5 fruit fly cellular contexts compared by ENCODE assay signal in genomic region chr3R:27916355-27917019, dm6.
TF ChIP-seq lines count a peak whose summit lies in the region.

Gene CG5003 (minus strand): TSS chr3R:27916516.
Gene mRpS22 (plus strand): TSS chr3R:27916908.

- no peak for TF ChIP-seq CTCF in whole organism, embryonic (GFP tag; optimal IDR thresholded peaks at IDR 0.05; lab: Kevin White, UChicago)

TF ChIP-seq in whole organism, adult, 20 proteins besides CTCF, POLR2A, EP300 and RAD21 (continues in another document):
- TF ChIP-seq Hr96 (GFP tag; optimal IDR thresholded peaks at IDR 0.05; lab: Kevin White, UChicago) (peak; percentile 28), CG11617 (GFP tag; optimal IDR thresholded peaks at IDR 0.05; lab: Kevin White, UChicago) (peak; percentile 78), CG1620 (GFP tag; optimal IDR thresholded peaks at IDR 0.05; lab: Kevin White, UChicago) (peak; percentile 76), Mnt (GFP tag; optimal IDR thresholded peaks at IDR 0.05; lab: Kevin White, UChicago) (peak; percentile 37), toe (GFP tag; optimal IDR thresholded peaks at IDR 0.05; lab: Kevin White, UChicago) (peak; percentile 77), ovo (GFP tag; optimal IDR thresholded peaks at IDR 0.05; lab: Kevin White, UChicago) (peak; percentile 45), tj (GFP tag; optimal IDR thresholded peaks at IDR 0.05; lab: Kevin White, UChicago) (peak; percentile 52), pad (GFP tag; optimal IDR thresholded peaks at IDR 0.05; lab: Kevin White, UChicago) (peak; percentile 64), CG12768 (GFP tag; optimal IDR thresholded peaks at IDR 0.05; lab: Kevin White, UChicago) (peak; percentile 70), CG5204 (GFP tag; optimal IDR thresholded peaks at IDR 0.05; lab: Kevin White, UChicago) (no peak), cic (GFP tag; optimal IDR thresholded peaks at IDR 0.05; lab: Kevin White, UChicago) (no peak), cnc (optimal IDR thresholded peaks at IDR 0.05; lab: Kevin White, UChicago) (no peak), Crg-1 (GFP tag; optimal IDR thresholded peaks at IDR 0.05; lab: Kevin White, UChicago) (peak; percentile 68), bab1 (GFP tag; optimal IDR thresholded peaks at IDR 0.05; lab: Kevin White, UChicago) (no peak), CG33017 (tag; optimal IDR thresholded peaks at IDR 0.05; lab: Kevin White, UChicago) (peak; percentile 45), kay (GFP tag; lab: Kevin White, UChicago; ENCODE audit: borderline replicate concordance) (no peak), CG7101 (tag; optimal IDR thresholded peaks at IDR 0.05; lab: Kevin White, UChicago) (peak; percentile 65), CG7045 (GFP tag; optimal IDR thresholded peaks at IDR 0.05; lab: Kevin White, UChicago) (peak; percentile 68)

TF ChIP-seq in whole organism, embryonic, 481 proteins besides CTCF, POLR2A, EP300 and RAD21 (continues in another document):
- no peak for TF ChIP-seq Mrtf (GFP tag; IDR thresholded peaks at IDR 0.05; lab: Robert Waterston, UW)
- peak; percentile 29 for TF ChIP-seq HHEX (GFP tag; optimal IDR thresholded peaks at IDR 0.05; lab: Kevin White, UChicago)
- TF ChIP-seq CG11723 (GFP tag; optimal IDR thresholded peaks at IDR 0.05; lab: Kevin White, UChicago): peak; percentile 45
- TF ChIP-seq CG17912 (GFP tag; optimal IDR thresholded peaks at IDR 0.05; lab: Kevin White, UChicago): no peak
- no peak for TF ChIP-seq psq (GFP tag; optimal IDR thresholded peaks at IDR 0.05; lab: Kevin White, UChicago)
- no peak for TF ChIP-seq CG13624 (GFP tag; optimal IDR thresholded peaks at IDR 0.05; lab: Kevin White, UChicago)
- TF ChIP-seq da (GFP tag; optimal IDR thresholded peaks at IDR 0.05; lab: Kevin White, UChicago): no peak
- TF ChIP-seq dati (GFP tag; IDR thresholded peaks at IDR 0.05; lab: Robert Waterston, UW): no peak
- TF ChIP-seq CG7839 (tag; optimal IDR thresholded peaks at IDR 0.05; lab: Kevin White, UChicago): peak; percentile 70
- no peak for TF ChIP-seq gcm2 (GFP tag; optimal IDR thresholded peaks at IDR 0.05; lab: Kevin White, UChicago)
- peak; percentile 33 for TF ChIP-seq CG10654 (GFP tag; optimal IDR thresholded peaks at IDR 0.05; lab: Kevin White, UChicago)
- peak; percentile 74 for TF ChIP-seq CG9727 (GFP tag; optimal IDR thresholded peaks at IDR 0.05; lab: Kevin White, UChicago)
- peak; percentile 8 for TF ChIP-seq tap (tag; optimal IDR thresholded peaks at IDR 0.05; lab: Kevin White, UChicago)
- no peak for TF ChIP-seq CG8290 (GFP tag; optimal IDR thresholded peaks at IDR 0.05; lab: Kevin White, UChicago)
- TF ChIP-seq CG8290 (tag; optimal IDR thresholded peaks at IDR 0.05; lab: Kevin White, UChicago): peak in 1 of 2 experiments; percentile 7
- TF ChIP-seq nerfin-1 (tag; optimal IDR thresholded peaks at IDR 0.05; lab: Kevin White, UChicago): peak; percentile 63
- peak; percentile 64 for TF ChIP-seq Hr3 (GFP tag; optimal IDR thresholded peaks at IDR 0.05; lab: Kevin White, UChicago)
- peak; percentile 16 for TF ChIP-seq pho (GFP tag; optimal IDR thresholded peaks at IDR 0.05; lab: Kevin White, UChicago)
- TF ChIP-seq Med (GFP tag; lab: Kevin White, UChicago): peak; percentile 72

TF ChIP-seq in whole organism, prepupa, 60 proteins besides CTCF, POLR2A, EP300 and RAD21 (continues in another document):
- peak; percentile 81 for TF ChIP-seq Eip78C (GFP tag; lab: Kevin White, UChicago)
- peak; percentile 64 for TF ChIP-seq svp (GFP tag; lab: Kevin White, UChicago)
- peak; percentile 68 for TF ChIP-seq OdsH (GFP tag; optimal IDR thresholded peaks at IDR 0.05; lab: Kevin White, UChicago)
- no peak for TF ChIP-seq fd85E (GFP tag; optimal IDR thresholded peaks at IDR 0.05; lab: Kevin White, UChicago)
- TF ChIP-seq CG6276 (GFP tag; optimal IDR thresholded peaks at IDR 0.05; lab: Kevin White, UChicago): no peak
- TF ChIP-seq esn (GFP tag; optimal IDR thresholded peaks at IDR 0.05; lab: Kevin White, UChicago): peak; percentile 74
- TF ChIP-seq net (GFP tag; optimal IDR thresholded peaks at IDR 0.05; lab: Kevin White, UChicago): peak; percentile 39
- TF ChIP-seq CG6163 (GFP tag; IDR thresholded peaks at IDR 0.05; lab: Robert Waterston, UW): 0 out of 3 replicates have a peak, but pooled peaks have one; percentile 37
- TF ChIP-seq CG34406 (GFP tag; optimal IDR thresholded peaks at IDR 0.05; lab: Kevin White, UChicago): peak; percentile 53
- peak; percentile 48 for TF ChIP-seq Eip75B (GFP tag; optimal IDR thresholded peaks at IDR 0.05; lab: Kevin White, UChicago)
- TF ChIP-seq dac (GFP tag; optimal IDR thresholded peaks at IDR 0.05; lab: Kevin White, UChicago): no peak
- no peak for TF ChIP-seq fd59A (GFP tag; optimal IDR thresholded peaks at IDR 0.05; lab: Kevin White, UChicago)
- TF ChIP-seq acj6 (GFP tag; optimal IDR thresholded peaks at IDR 0.05; lab: Kevin White, UChicago): peak; percentile 58
- TF ChIP-seq CG10631 (GFP tag; optimal IDR thresholded peaks at IDR 0.05; lab: Kevin White, UChicago): peak; percentile 79
- TF ChIP-seq CG10669 (GFP tag; optimal IDR thresholded peaks at IDR 0.05; lab: Kevin White, UChicago): peak; percentile 32
- peak; percentile 12 for TF ChIP-seq CG8319 (GFP tag; optimal IDR thresholded peaks at IDR 0.05; lab: Kevin White, UChicago)
- TF ChIP-seq CG3032 (tag; optimal IDR thresholded peaks at IDR 0.05; lab: Kevin White, UChicago): peak; percentile 61
- peak; percentile 56 for TF ChIP-seq Smox (GFP tag; optimal IDR thresholded peaks at IDR 0.05; lab: Kevin White, UChicago)
- peak; percentile 52 for TF ChIP-seq CG11902 (GFP tag; optimal IDR thresholded peaks at IDR 0.05; lab: Kevin White, UChicago)
- no peak; the same call in 1 of the 2 replicates for TF ChIP-seq CG11294 (GFP tag; IDR thresholded peaks at IDR 0.05; lab: Robert Waterston, UW)

TF ChIP-seq in whole organism, pupa, 21 proteins besides CTCF, POLR2A, EP300 and RAD21:
- TF ChIP-seq gl (tag; optimal IDR thresholded peaks at IDR 0.05; lab: Kevin White, UChicago): no peak
- TF ChIP-seq Pif1B (GFP tag; optimal IDR thresholded peaks at IDR 0.05; lab: Kevin White, UChicago): peak; percentile 43
- TF ChIP-seq CG4496 (GFP tag; IDR thresholded peaks at IDR 0.05; lab: Robert Waterston, UW): 0 out of 3 replicates have a peak, but pooled peaks have one; percentile 34
- TF ChIP-seq CG17806 (tag; optimal IDR thresholded peaks at IDR 0.05; lab: Kevin White, UChicago): peak; percentile 12
- TF ChIP-seq Pif1A (GFP tag; optimal IDR thresholded peaks at IDR 0.05; lab: Kevin White, UChicago): no peak
- no peak for TF ChIP-seq CG8301 (tag; optimal IDR thresholded peaks at IDR 0.05; lab: Kevin White, UChicago)
- peak; percentile 44 for TF ChIP-seq Snoo (tag; optimal IDR thresholded peaks at IDR 0.05; lab: Kevin White, UChicago)
- TF ChIP-seq CG15710 (tag; optimal IDR thresholded peaks at IDR 0.05; lab: Kevin White, UChicago): peak; percentile 55
- TF ChIP-seq CG9948 (tag; optimal IDR thresholded peaks at IDR 0.05; lab: Kevin White, UChicago): peak; percentile 4
- TF ChIP-seq CG8159 (tag; optimal IDR thresholded peaks at IDR 0.05; lab: Kevin White, UChicago): peak; percentile 53
- no peak for TF ChIP-seq CG14655 (GFP tag; optimal IDR thresholded peaks at IDR 0.05; lab: Kevin White, UChicago)

TF ChIP-seq in whole organism, wandering third instar larva, 38 proteins besides CTCF, POLR2A, EP300 and RAD21:
- TF ChIP-seq woc (GFP tag; optimal IDR thresholded peaks at IDR 0.05; lab: Kevin White, UChicago): peak; percentile 43
- no peak for TF ChIP-seq CG9705 (GFP tag; optimal IDR thresholded peaks at IDR 0.05; lab: Kevin White, UChicago)
- TF ChIP-seq h (GFP tag; optimal IDR thresholded peaks at IDR 0.05; lab: Kevin White, UChicago): peak; percentile 64
- peak; percentile 44 for TF ChIP-seq fru (GFP tag; optimal IDR thresholded peaks at IDR 0.05; lab: Kevin White, UChicago)
- TF ChIP-seq tai (GFP tag; optimal IDR thresholded peaks at IDR 0.05; lab: Kevin White, UChicago): no peak
- TF ChIP-seq rgr (GFP tag; optimal IDR thresholded peaks at IDR 0.05; lab: Kevin White, UChicago): peak; percentile 58
- TF ChIP-seq jim (GFP tag; optimal IDR thresholded peaks at IDR 0.05; lab: Kevin White, UChicago): no peak
- TF ChIP-seq HLH106 (tag; optimal IDR thresholded peaks at IDR 0.05; lab: Kevin White, UChicago): peak; percentile 75
- TF ChIP-seq sv (GFP tag; optimal IDR thresholded peaks at IDR 0.05; lab: Kevin White, UChicago): no peak
- no peak for TF ChIP-seq Rel (GFP tag; optimal IDR thresholded peaks at IDR 0.05; lab: Kevin White, UChicago)
- no peak for TF ChIP-seq Rel (tag; optimal IDR thresholded peaks at IDR 0.05; lab: Kevin White, UChicago)
- peak; percentile 57 for TF ChIP-seq dmrt93B (GFP tag; optimal IDR thresholded peaks at IDR 0.05; lab: Kevin White, UChicago)
- peak; percentile 38 for TF ChIP-seq Myc (optimal IDR thresholded peaks at IDR 0.05; lab: Kevin White, UChicago)
- TF ChIP-seq Abd-B (GFP tag; optimal IDR thresholded peaks at IDR 0.05; lab: Kevin White, UChicago): no peak
- no peak for TF ChIP-seq Mio (GFP tag; optimal IDR thresholded peaks at IDR 0.05; lab: Kevin White, UChicago)
- TF ChIP-seq Dif (GFP tag; optimal IDR thresholded peaks at IDR 0.05; lab: Kevin White, UChicago; ENCODE audit: partially characterized antibody): no peak
- no peak for TF ChIP-seq pan (optimal IDR thresholded peaks at IDR 0.05; lab: Kevin White, UChicago)
- TF ChIP-seq Dfd (GFP tag; optimal IDR thresholded peaks at IDR 0.05; lab: Kevin White, UChicago): no peak
- TF ChIP-seq OdsH (GFP tag; optimal IDR thresholded peaks at IDR 0.05; lab: Kevin White, UChicago): peak; percentile 53
- no peak for TF ChIP-seq Hr78 (GFP tag; optimal IDR thresholded peaks at IDR 0.05; lab: Kevin White, UChicago)
- peak; percentile 51 for TF ChIP-seq psq (GFP tag; optimal IDR thresholded peaks at IDR 0.05; lab: Kevin White, UChicago)
- no peak for TF ChIP-seq brk (GFP tag; optimal IDR thresholded peaks at IDR 0.05; lab: Kevin White, UChicago)
- peak; percentile 61 for TF ChIP-seq Sp1 (GFP tag; optimal IDR thresholded peaks at IDR 0.05; lab: Kevin White, UChicago)
- TF ChIP-seq foxo (GFP tag; optimal IDR thresholded peaks at IDR 0.05; lab: Kevin White, UChicago): peak in 1 of 2 experiments; percentile 77
- peak; percentile 29 for TF ChIP-seq Hr83 (GFP tag; optimal IDR thresholded peaks at IDR 0.05; lab: Kevin White, UChicago; ENCODE audit: poor library complexity, severe bottlenecking)
- TF ChIP-seq sage (GFP tag; optimal IDR thresholded peaks at IDR 0.05; lab: Kevin White, UChicago): peak; percentile 33
